Fruit fly (Drosophila melanogaster) whole organism, embryonic: ENCODE measurements around the gene Cdc27.

Experiments
- CG11085 ChIP-seq: fragments of 200-800 bp; sonication (Bioruptor generic); IDR thresholded peaks from 2 replicates; pipeline ENCODE4 v1.3.6; 2022; ENCODE audit warnings: missing biosample characterization, missing genetic modification characterization
- CG11093 ChIP-seq: fragments of 200-800 bp; sonication (Bioruptor generic); IDR thresholded peaks from 3 replicates; pipeline ENCODE4 v1.3.6; 2022; ENCODE audit warnings: missing biosample characterization, missing genetic modification characterization
- CG11398 ChIP-seq: fragments of 200-800 bp; sonication (Bioruptor generic); optimal IDR thresholded peaks from 2 replicates; lab custom pipeline; 2016; ENCODE audit warnings: missing biosample characterization, missing genetic modification characterization
- CG12155 ChIP-seq: fragments of 200-800 bp; sonication (Bioruptor generic); optimal IDR thresholded peaks from 3 replicates; lab custom pipeline; 2016; ENCODE audit warnings: missing biosample characterization, missing genetic modification characterization
- CG12769 ChIP-seq: fragments of 200-800 bp; sonication (Bioruptor generic); optimal IDR thresholded peaks from 2 replicates; lab custom pipeline; 2019; ENCODE audit warnings: missing biosample characterization, mild to moderate bottlenecking, missing genetic modification characterization, moderate library complexity
- CG12942 ChIP-seq: fragments of 200-800 bp; sonication (Bioruptor generic); optimal IDR thresholded peaks from 3 replicates; lab custom pipeline; 2016; ENCODE audit warnings: missing biosample characterization, missing genetic modification characterization
- CG13624 ChIP-seq: fragments of 200-800 bp; sonication (Bioruptor generic); optimal IDR thresholded peaks from 2 replicates; lab custom pipeline; 2016; ENCODE audit warnings: missing biosample characterization, missing genetic modification characterization
- CG13775 ChIP-seq: fragments of 200-800 bp; sonication (Bioruptor generic); optimal IDR thresholded peaks from 3 replicates; lab custom pipeline; 2017; ENCODE audit warnings: missing biosample characterization, mild to moderate bottlenecking, missing genetic modification characterization
- CG15073 ChIP-seq: fragments of 200-800 bp; sonication (Bioruptor generic); optimal IDR thresholded peaks from 2 replicates; lab custom pipeline; 2016; ENCODE audit warnings: missing biosample characterization, missing genetic modification characterization
- CG15479 ChIP-seq: fragments of 200-800 bp; sonication (Bioruptor generic); optimal IDR thresholded peaks from 3 replicates; lab custom pipeline; 2019; ENCODE audit warnings: missing biosample characterization, mild to moderate bottlenecking, missing genetic modification characterization, moderate library complexity
- CG16863 ChIP-seq: fragments of 200-800 bp; sonication (Bioruptor generic); optimal IDR thresholded peaks from 3 replicates; lab custom pipeline; 2016; ENCODE audit warnings: missing biosample characterization, missing genetic modification characterization
- CG18619 ChIP-seq: fragments of 200-800 bp; sonication (Bioruptor generic); optimal IDR thresholded peaks from 3 replicates; lab custom pipeline; 2017; ENCODE audit warnings: missing biosample characterization, mild to moderate bottlenecking, missing genetic modification characterization
- CG31224 ChIP-seq: fragments of 200-800 bp; sonication (Bioruptor generic); IDR thresholded peaks from 2 replicates; pipeline ENCODE4 v1.3.6; 2022; ENCODE audit warnings: missing biosample characterization, missing genetic modification characterization
- CG32772 ChIP-seq: fragments of 200-800 bp; sonication (Bioruptor generic); IDR thresholded peaks from 2 replicates; pipeline ENCODE4 v1.3.6; 2022; ENCODE audit warnings: missing biosample characterization, missing genetic modification characterization
- CG4730 ChIP-seq: fragments of 200-800 bp; sonication (Bioruptor generic); IDR thresholded peaks from 2 replicates; pipeline ENCODE4 v1.3.6; 2022; ENCODE audit warnings: missing biosample characterization, missing genetic modification characterization
- CG8388 ChIP-seq: fragments of 200-800 bp; sonication (Bioruptor generic); optimal IDR thresholded peaks from 2 replicates; lab custom pipeline; 2019; ENCODE audit warnings: missing biosample characterization, mild to moderate bottlenecking, missing genetic modification characterization, moderate library complexity
- CG8765 ChIP-seq: fragments of 200-800 bp; sonication (Bioruptor generic); IDR thresholded peaks from 2 replicates; pipeline ENCODE4 v1.3.6; 2022; ENCODE audit warnings: missing biosample characterization, missing genetic modification characterization
- CG9609 ChIP-seq: fragments of 200-800 bp; sonication (Bioruptor generic); optimal IDR thresholded peaks from 3 replicates; lab custom pipeline; 2016; ENCODE audit warnings: missing biosample characterization, missing genetic modification characterization
- CHES-1-like ChIP-seq: fragments of 200-800 bp; sonication (Bioruptor generic); optimal IDR thresholded peaks from 2 replicates; lab custom pipeline; 2016; ENCODE audit warnings: missing biosample characterization, missing genetic modification characterization
- Dip2 ChIP-seq: fragments of 200-800 bp; sonication (Bioruptor generic); IDR thresholded peaks from 2 replicates; pipeline ENCODE4 v1.3.6; 2022; ENCODE audit warnings: missing biosample characterization, missing genetic modification characterization
- Doc3 ChIP-seq: fragments of 200-800 bp; sonication (Bioruptor generic); IDR thresholded peaks from 3 replicates; pipeline ENCODE4 v1.3.6; 2022; ENCODE audit warnings: missing biosample characterization, missing genetic modification characterization; ENCODE audit not compliant: partially characterized antibody
- Hmr ChIP-seq: fragments of 200-800 bp; sonication (Bioruptor generic); optimal IDR thresholded peaks from 3 replicates; lab custom pipeline; 2017; ENCODE audit warnings: mild to moderate bottlenecking, missing biosample characterization, missing genetic modification reagents, missing genetic modification characterization
- Hr78 ChIP-seq, 2 experiments: fragments of 200-800 bp in 1 of 2; fragments of >200 bp in 1 of 2; sonication (Bioruptor generic) in 1 of 2; optimal IDR thresholded peaks; 2 replicates each; lab custom pipeline; 2017 to 2019; ENCODE audit warnings: missing biosample characterization in 2 of 2, missing genetic modification characterization in 2 of 2, mild to moderate bottlenecking in 1 of 2, moderate library complexity in 1 of 2
- Lpt ChIP-seq: fragments of >200 bp; optimal IDR thresholded peaks from 2 replicates; lab custom pipeline; 2018; ENCODE audit warnings: missing biosample characterization, missing genetic modification characterization
- MBD-R2 ChIP-seq: fragments of 200-800 bp; sonication (Bioruptor generic); IDR thresholded peaks from 2 replicates; pipeline ENCODE4 v1.3.6; 2022; ENCODE audit warnings: missing biosample characterization, missing genetic modification characterization
- NC2β ChIP-seq: fragments of 200-800 bp; sonication (Bioruptor generic); optimal IDR thresholded peaks from 2 replicates; lab custom pipeline; 2016; ENCODE audit warnings: missing biosample characterization, missing genetic modification characterization
- Ptx1 ChIP-seq: fragments of 200-800 bp; sonication (Bioruptor generic); IDR thresholded peaks from 2 replicates; pipeline ENCODE4 v1.3.6; 2022; ENCODE audit warnings: missing biosample characterization, missing genetic modification characterization
- Ravus ChIP-seq: fragments of 200-800 bp; sonication (Bioruptor generic); IDR thresholded peaks from 2 replicates; pipeline ENCODE4 v1.3.6; 2022; ENCODE audit warnings: missing biosample characterization, missing genetic modification characterization
- Rx ChIP-seq: fragments of 200-800 bp; sonication (Bioruptor generic); IDR thresholded peaks from 2 replicates; pipeline ENCODE4 v1.3.6; 2022; ENCODE audit warnings: missing biosample characterization, missing genetic modification characterization
- Sin3A ChIP-seq: fragments of >200 bp; optimal IDR thresholded peaks from 2 replicates; lab custom pipeline; 2018
- Sox100B ChIP-seq: fragments of 200-800 bp; sonication (Bioruptor generic); optimal IDR thresholded peaks from 3 replicates; lab custom pipeline; 2018; ENCODE audit warnings: missing biosample characterization, mild to moderate bottlenecking, missing genetic modification characterization
- Spps ChIP-seq: fragments of 200-800 bp; sonication (Bioruptor generic); optimal IDR thresholded peaks from 2 replicates; lab custom pipeline; 2018; ENCODE audit warnings: missing biosample characterization, mild to moderate bottlenecking, missing genetic modification characterization
- Usf ChIP-seq: fragments of 200-800 bp; sonication (Bioruptor generic); optimal IDR thresholded peaks from 2 replicates; lab custom pipeline; 2017; ENCODE audit warnings: missing genotype, missing biosample characterization, missing genetic modification characterization
- ac ChIP-seq: fragments of 200-800 bp; sonication (Bioruptor generic); optimal IDR thresholded peaks from 3 replicates; lab custom pipeline; 2017; ENCODE audit warnings: missing biosample characterization, mild to moderate bottlenecking, missing genetic modification characterization
- ato ChIP-seq: fragments of 200-800 bp; sonication (Bioruptor generic); IDR thresholded peaks from 2 replicates; pipeline ENCODE4 v1.3.6; 2022; ENCODE audit warnings: missing biosample characterization, missing genetic modification characterization; ENCODE audit not compliant: partially characterized antibody
- az2 ChIP-seq: fragments of 200-800 bp; sonication (Bioruptor generic); optimal IDR thresholded peaks from 3 replicates; lab custom pipeline; 2016; ENCODE audit warnings: missing biosample characterization, missing genetic modification characterization
- disco-r ChIP-seq: fragments of 200-800 bp; sonication (Bioruptor generic); optimal IDR thresholded peaks from 2 replicates; lab custom pipeline; 2016; ENCODE audit warnings: missing biosample characterization, missing genetic modification characterization
- emc ChIP-seq: fragments of 200-800 bp; sonication (Bioruptor generic); optimal IDR thresholded peaks from 2 replicates; lab custom pipeline; 2016; ENCODE audit warnings: missing biosample characterization, missing genetic modification characterization
- ftz-f1 ChIP-seq: fragments of 200-800 bp; sonication (Bioruptor generic); optimal IDR thresholded peaks from 2 replicates; lab custom pipeline; 2016; ENCODE audit warnings: missing biosample characterization, missing genetic modification characterization
- fu2 ChIP-seq: fragments of 200-800 bp; sonication (Bioruptor generic); optimal IDR thresholded peaks from 2 replicates; lab custom pipeline; 2016; ENCODE audit warnings: missing biosample characterization, missing genetic modification characterization
- grau ChIP-seq: fragments of 200-800 bp; optimal IDR thresholded peaks from 3 replicates; lab custom pipeline; 2019; ENCODE audit warnings: missing biosample characterization, mild to moderate bottlenecking, missing genetic modification characterization, moderate library complexity
- gro ChIP-seq: fragments of 200-800 bp; sonication (Bioruptor generic); optimal IDR thresholded peaks from 2 replicates; lab custom pipeline; 2016; ENCODE audit warnings: missing biosample characterization, missing genetic modification characterization
- h ChIP-seq: fragments of >200 bp; optimal IDR thresholded peaks from 2 replicates; lab custom pipeline; 2017
- lmd ChIP-seq: fragments of 200-800 bp; sonication (Bioruptor generic); IDR thresholded peaks from 2 replicates; pipeline ENCODE4 v1.3.6; 2022; ENCODE audit warnings: missing biosample characterization, missing genetic modification characterization
- lola ChIP-seq, 3 experiments: fragments of >200 bp in 2 of 3; fragments of 200-800 bp in 1 of 3; sonication (Bioruptor generic) in 1 of 3; optimal IDR thresholded peaks; 2 replicates each; lab custom pipeline; 2017 to 2019; ENCODE audit warnings: missing biosample characterization in 3 of 3, missing genetic modification characterization in 3 of 3, mild to moderate bottlenecking in 1 of 3, moderate library complexity in 1 of 3
- nau ChIP-seq: fragments of 200-800 bp; sonication (Bioruptor generic); optimal IDR thresholded peaks from 3 replicates; lab custom pipeline; 2017; ENCODE audit warnings: missing biosample characterization, mild to moderate bottlenecking, missing genetic modification characterization, missing genetic modification reagents
- pho ChIP-seq: fragments of 200-800 bp; sonication (Bioruptor generic); optimal IDR thresholded peaks from 2 replicates; lab custom pipeline; 2016; ENCODE audit warnings: missing biosample characterization, missing genetic modification characterization
- pum ChIP-seq: fragments of 200-800 bp; sonication (Bioruptor generic); optimal IDR thresholded peaks from 2 replicates; lab custom pipeline; 2016; ENCODE audit warnings: missing biosample characterization, missing genetic modification characterization
- sens-2 ChIP-seq: fragments of 200-800 bp; sonication (Bioruptor generic); IDR thresholded peaks from 2 replicates; pipeline ENCODE4 v1.3.6; 2022; ENCODE audit warnings: missing biosample characterization, missing genetic modification characterization
- sim ChIP-seq: fragments of 200-800 bp; sonication (Bioruptor generic); IDR thresholded peaks from 2 replicates; pipeline ENCODE4 v1.3.6; 2022; ENCODE audit warnings: missing biosample characterization, missing genetic modification characterization
- tap ChIP-seq: fragments of 200-800 bp; optimal IDR thresholded peaks from 3 replicates; lab custom pipeline; 2019; ENCODE audit warnings: missing biosample characterization, mild to moderate bottlenecking, missing genetic modification characterization, moderate library complexity
- vfl ChIP-seq: fragments of 200-800 bp; sonication (Bioruptor generic); optimal IDR thresholded peaks from 2 replicates; lab custom pipeline; 2016; ENCODE audit warnings: missing biosample characterization, missing genetic modification characterization

Cdc27 gene

DNA sequence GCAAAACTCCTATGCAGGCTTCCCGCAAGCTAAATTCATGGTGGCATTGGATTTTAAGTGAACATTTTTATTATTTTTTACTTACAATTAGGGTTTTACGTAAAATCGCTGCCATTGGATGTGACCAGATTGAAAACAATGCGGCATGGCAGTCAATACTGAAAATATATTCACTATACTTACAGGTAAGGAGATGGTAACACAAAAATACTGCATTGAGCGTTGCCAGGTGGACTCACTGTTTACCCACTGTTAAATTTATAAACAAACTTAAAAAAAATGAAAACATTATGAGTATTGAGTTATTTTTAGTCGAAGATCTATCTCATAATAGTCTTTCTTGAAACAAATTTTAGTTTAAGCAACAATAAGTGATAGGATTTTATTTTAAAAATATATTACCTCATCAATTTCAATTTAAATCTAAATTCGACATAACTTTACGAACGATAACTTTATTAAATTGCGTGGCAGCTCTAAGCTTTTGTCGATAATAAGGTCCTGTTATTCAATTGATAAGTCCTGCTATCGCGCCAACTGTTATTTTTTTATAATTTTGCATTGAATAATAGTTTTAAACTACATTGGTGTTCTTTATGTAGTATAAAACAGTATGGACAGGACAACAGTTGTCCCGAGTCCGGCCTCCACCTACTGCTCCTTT is 5.2 kb downstream of the Cdc27 start, which contains the start of the genes mRpL50 and mei-P22 (continued):
- TF ChIP-seq Lpt (GFP tag; lab: Kevin White, UChicago) (no peak), grau (tag; lab: Kevin White, UChicago) (peak; percentile 37), nau (GFP tag; lab: Kevin White, UChicago) (no peak), fu2 (GFP tag; lab: Kevin White, UChicago) (no peak), gro (GFP tag; lab: Kevin White, UChicago) (no peak), Dip2 (GFP tag; lab: Robert Waterston, UW) (no peak), MBD-R2 (GFP tag; lab: Robert Waterston, UW) (peak; percentile 87), CG15479 (GFP tag; lab: Kevin White, UChicago) (no peak), CG8765 (GFP tag; lab: Robert Waterston, UW) (no peak), CG9609 (peak; percentile 5), pum (GFP tag; lab: Kevin White, UChicago) (peak; percentile 52), CG32772 (no peak), CHES-1-like (peak; percentile 29), CG4730 (GFP tag; lab: Robert Waterston, UW) (no peak), CG18619 (no peak), CG13775 (GFP tag; lab: Kevin White, UChicago) (no peak), sens-2 (no peak), CG31224 (no peak), Rx (no peak), Sin3A (no peak), lmd (GFP tag; lab: Robert Waterston, UW) (no peak), CG16863 (GFP tag; lab: Kevin White, UChicago) (no peak), CG15073 (GFP tag; lab: Kevin White, UChicago) (no peak), h (lab: Kevin White, UChicago) (no peak), CG11398 (GFP tag; lab: Kevin White, UChicago) (no peak), disco-r (GFP tag; lab: Kevin White, UChicago) (no peak), Hmr (GFP tag; lab: Kevin White, UChicago) (no peak), CG12155 (GFP tag; lab: Kevin White, UChicago) (peak; percentile 9), sim (GFP tag; lab: Robert Waterston, UW) (no peak), lola (GFP tag; optimal IDR thresholded peaks at IDR 0.05; lab: Kevin White, UChicago) (no peak), Ravus (no peak), vfl (GFP tag; lab: Kevin White, UChicago) (peak; percentile 2), tap (no peak), CG11085 (GFP tag; lab: Robert Waterston, UW) (no peak), az2 (GFP tag; lab: Kevin White, UChicago) (peak; percentile 17), Doc3 (GFP tag; lab: Robert Waterston, UW) (no peak), Sox100B (GFP tag; lab: Kevin White, UChicago) (no peak), emc (GFP tag; lab: Kevin White, UChicago) (no peak), pho (no peak), Ptx1 (no peak), CG13624 (peak; percentile 4), Hr78 (GFP tag; optimal IDR thresholded peaks at IDR 0.05; lab: Kevin White, UChicago) (no peak), ac (GFP tag; lab: Kevin White, UChicago) (no peak), Usf (GFP tag; lab: Kevin White, UChicago) (no peak), ftz-f1 (no peak), NC2β (GFP tag; lab: Kevin White, UChicago) (peak; percentile 51), CG11093 (GFP tag; lab: Robert Waterston, UW) (no peak), CG12942 (no peak), CG8388 (GFP tag; lab: Kevin White, UChicago) (peak; percentile 15), Spps (no peak), CG12769 (tag; lab: Kevin White, UChicago) (no peak), ato (no peak)
